Worm (Caenorhabditis elegans) whole organism, young adult: Measurements from ENCODE around the gene let-711.
A peak's percentile ranks its signal among the peaks of the same experiment; 100 is the strongest.

Experiments used
- B0336.3 ChIP-seq: fragments of 200-800 bp; sonication (Bioruptor generic); IDR thresholded peaks from 2 replicates; pipeline ENCODE4 v1.3.6; 2022; ENCODE audit warnings: missing genetic modification characterization, missing compliant biosample characterization
- F23B12.7 ChIP-seq: sonication (generic microtip); optimal IDR thresholded peaks from 2 replicates; lab custom pipeline; 2017; ENCODE audit warnings: missing genetic modification characterization, mild to moderate bottlenecking, missing compliant biosample characterization, antibody characterized with exemption, moderate library complexity; ENCODE audit not compliant: insufficient read depth
- F33H1.4 ChIP-seq: fragments of 200-800 bp; sonication (Bioruptor generic); IDR thresholded peaks from 2 replicates; pipeline ENCODE4 v1.3.6; 2022; ENCODE audit warnings: missing genetic modification reagents, missing genetic modification characterization, missing compliant biosample characterization
- F57A8.1 ChIP-seq: fragments of 200-800 bp; sonication (Bioruptor generic); optimal IDR thresholded peaks from 2 replicates; lab custom pipeline; 2018; ENCODE audit warnings: mild to moderate bottlenecking, missing genetic modification characterization, moderate library complexity, missing compliant biosample characterization
- Y53G8AR.9 ChIP-seq: fragments of 200-800 bp; sonication (Bioruptor generic); conservative IDR thresholded peaks from 2 replicates; pipeline ENCODE4 v1.3.6; 2022; ENCODE audit warnings: missing genetic modification reagents, missing genetic modification characterization, missing compliant biosample characterization
- attf-3 ChIP-seq: fragments of 200-800 bp; sonication (Bioruptor generic); conservative IDR thresholded peaks from 2 replicates; pipeline ENCODE4 v1.3.6; 2022; ENCODE audit warnings: missing genetic modification reagents, missing genetic modification characterization, missing compliant biosample characterization
- attf-5 ChIP-seq: fragments of 200-800 bp; sonication (Bioruptor generic); optimal IDR thresholded peaks from 2 replicates; lab custom pipeline; 2018; ENCODE audit warnings: mild to moderate bottlenecking, missing genetic modification characterization, missing compliant biosample characterization
- bed-1 ChIP-seq: fragments of 200-800 bp; sonication (Bioruptor generic); IDR thresholded peaks from 2 replicates; pipeline ENCODE4 v1.3.6; 2022; ENCODE audit warnings: missing genetic modification reagents, missing genetic modification characterization, missing compliant biosample characterization
- bed-2 ChIP-seq: fragments of 200-800 bp; sonication (Bioruptor generic); IDR thresholded peaks from 2 replicates; pipeline ENCODE4 v1.3.6; 2022; ENCODE audit warnings: missing genetic modification reagents, missing genetic modification characterization, missing compliant biosample characterization
- cebp-1 ChIP-seq, 2 experiments: fragments of 200-800 bp in 1 of 2; sonication (Bioruptor generic) in 1 of 2; sonication (generic microtip) in 1 of 2; IDR thresholded peaks in 1 of 2; optimal IDR thresholded peaks in 1 of 2; 2 replicates each; pipeline versions ENCODE4 v1.3.6 to Lab custom; 2017 to 2022; ENCODE audit warnings: missing compliant biosample characterization in 2 of 2, missing genetic modification characterization in 2 of 2, mild to moderate bottlenecking in 1 of 2, missing genetic modification reagents in 1 of 2, moderate library complexity in 1 of 2
- cebp-2 ChIP-seq: fragments of 200-800 bp; sonication (Bioruptor generic); IDR thresholded peaks from 2 replicates; pipeline ENCODE4 v1.3.6; 2022; ENCODE audit warnings: missing genetic modification characterization, missing compliant biosample characterization
- ceh-27 ChIP-seq: fragments of 200-800 bp; sonication (Bioruptor generic); optimal IDR thresholded peaks from 2 replicates; lab custom pipeline; 2018; ENCODE audit warnings: mild to moderate bottlenecking, missing genetic modification characterization, moderate library complexity, missing compliant biosample characterization
- ceh-79 ChIP-seq: sonication (generic microtip); optimal IDR thresholded peaks from 2 replicates; lab custom pipeline; 2017; ENCODE audit warnings: mild to moderate bottlenecking, missing genetic modification characterization, missing compliant biosample characterization
- ceh-91 ChIP-seq: fragments of 200-800 bp; sonication (Bioruptor generic); IDR thresholded peaks from 2 replicates; pipeline ENCODE4 v1.3.6; 2022; ENCODE audit warnings: missing genetic modification reagents, missing genetic modification characterization, missing compliant biosample characterization
- dpl-1 ChIP-seq: fragments of 150-350 bp; optimal IDR thresholded peaks from 2 replicates; lab custom pipeline; 2014; ENCODE audit warnings: missing biosample characterization, missing genetic modification reagents, missing genetic modification characterization
- efl-1 ChIP-seq: fragments of 150-350 bp; optimal IDR thresholded peaks from 2 replicates; lab custom pipeline; 2014; ENCODE audit warnings: missing biosample characterization, missing genetic modification reagents, missing genetic modification characterization
- egrh-3 ChIP-seq: fragments of 200-800 bp; sonication (Bioruptor generic); IDR thresholded peaks from 2 replicates; pipeline ENCODE4 v1.3.6; 2022; ENCODE audit warnings: missing genetic modification reagents, missing genetic modification characterization, missing compliant biosample characterization
- ets-4 ChIP-seq: fragments of 200-800 bp; sonication (Bioruptor generic); optimal IDR thresholded peaks from 2 replicates; lab custom pipeline; 2018; ENCODE audit warnings: mild to moderate bottlenecking, missing genetic modification characterization, missing compliant biosample characterization
- fkh-3 ChIP-seq: sonication (generic microtip); optimal IDR thresholded peaks from 2 replicates; lab custom pipeline; 2016; ENCODE audit warnings: mild to moderate bottlenecking, missing genetic modification characterization, missing compliant biosample characterization
- hmg-1.2 ChIP-seq: fragments of 200-800 bp; sonication (Bioruptor generic); IDR thresholded peaks from 2 replicates; pipeline ENCODE4 v1.3.6; 2022; ENCODE audit warnings: missing genetic modification reagents, missing genetic modification characterization, missing compliant biosample characterization
- hmg-20 ChIP-seq: fragments of 200-800 bp; sonication (Bioruptor generic); IDR thresholded peaks from 2 replicates; pipeline ENCODE4 v1.3.6; 2022; ENCODE audit warnings: missing genetic modification reagents, missing genetic modification characterization, missing compliant biosample characterization
- hrde-1 ChIP-seq: sonication (generic microtip); optimal IDR thresholded peaks from 2 replicates; lab custom pipeline; 2016; ENCODE audit warnings: missing genetic modification characterization, mild to moderate bottlenecking, missing compliant biosample characterization, moderate library complexity, missing genotype, missing genetic modification reagents, borderline replicate concordance
- hsf-1 ChIP-seq: fragments of 200-800 bp; sonication (Bioruptor generic); IDR thresholded peaks from 2 replicates; pipeline ENCODE4 v1.3.6; 2022; ENCODE audit warnings: missing genetic modification reagents, missing genetic modification characterization, missing compliant biosample characterization
- lin-54 ChIP-seq: fragments of 200-800 bp; sonication (Bioruptor generic); optimal IDR thresholded peaks from 2 replicates; lab custom pipeline; 2018; ENCODE audit warnings: mild to moderate bottlenecking, missing genetic modification characterization, missing compliant biosample characterization
- madf-3 ChIP-seq: fragments of 200-800 bp; sonication (Bioruptor generic); IDR thresholded peaks from 2 replicates; pipeline ENCODE4 v1.3.6; 2022; ENCODE audit warnings: missing genetic modification reagents, missing genetic modification characterization, missing compliant biosample characterization
- madf-6 ChIP-seq: fragments of 200-800 bp; sonication (Bioruptor generic); IDR thresholded peaks from 2 replicates; pipeline ENCODE4 v1.3.6; 2022; ENCODE audit warnings: missing genetic modification reagents, missing genetic modification characterization, missing compliant biosample characterization
- madf-8 ChIP-seq: fragments of 200-800 bp; sonication (Bioruptor generic); conservative IDR thresholded peaks from 2 replicates; pipeline ENCODE4 v1.3.6; 2022; ENCODE audit warnings: missing genetic modification reagents, missing genetic modification characterization, missing compliant biosample characterization
- mcd-1 ChIP-seq: fragments of 200-800 bp; sonication (Bioruptor generic); IDR thresholded peaks from 2 replicates; pipeline ENCODE4 v1.3.6; 2022; ENCODE audit warnings: missing genetic modification reagents, missing genetic modification characterization, missing compliant biosample characterization
- mel-28 ChIP-seq: sonication (generic microtip); optimal IDR thresholded peaks from 2 replicates; lab custom pipeline; 2016; ENCODE audit warnings: borderline replicate concordance, mild to moderate bottlenecking, missing genetic modification characterization, missing compliant biosample characterization
- nfyb-1 ChIP-seq: fragments of 200-800 bp; sonication (Bioruptor generic); IDR thresholded peaks from 2 replicates; pipeline ENCODE4 v1.3.6; 2022; ENCODE audit warnings: missing genetic modification reagents, missing genetic modification characterization, missing compliant biosample characterization
- nhr-179 ChIP-seq: sonication (generic microtip); optimal IDR thresholded peaks from 2 replicates; lab custom pipeline; 2016; ENCODE audit warnings: mild to moderate bottlenecking, missing genetic modification characterization, missing compliant biosample characterization
- nhr-80 ChIP-seq: sonication (generic microtip); optimal IDR thresholded peaks from 2 replicates; lab custom pipeline; 2016; ENCODE audit warnings: missing genetic modification characterization, missing compliant biosample characterization
- snpc-1.1 ChIP-seq: sonication (generic microtip); optimal IDR thresholded peaks from 2 replicates; lab custom pipeline; 2017; ENCODE audit warnings: missing genetic modification characterization, mild to moderate bottlenecking, missing compliant biosample characterization, antibody characterized with exemption, moderate library complexity, missing genotype, missing genetic modification reagents; ENCODE audit not compliant: insufficient read depth
- snpc-1.3 ChIP-seq: sonication (generic microtip); optimal IDR thresholded peaks from 2 replicates; lab custom pipeline; 2017; ENCODE audit warnings: missing genetic modification characterization, mild to moderate bottlenecking, missing compliant biosample characterization, antibody characterized with exemption, moderate library complexity, missing genotype, missing genetic modification reagents; ENCODE audit not compliant: insufficient read depth
- snpc-3.4 ChIP-seq: sonication (generic microtip); optimal IDR thresholded peaks from 2 replicates; lab custom pipeline; 2017; ENCODE audit warnings: missing genetic modification characterization, mild to moderate bottlenecking, missing compliant biosample characterization, antibody characterized with exemption, moderate library complexity, missing genotype, missing genetic modification reagents
- tbp1 ChIP-seq: fragments of 200-800 bp; sonication (Bioruptor generic); optimal IDR thresholded peaks from 2 replicates; lab custom pipeline; 2018; ENCODE audit warnings: mild to moderate bottlenecking, missing genetic modification characterization, missing compliant biosample characterization
- xnd-1 ChIP-seq: sonication (generic microtip); optimal IDR thresholded peaks from 2 replicates; lab custom pipeline; 2016; ENCODE audit warnings: missing genotype, missing genetic modification reagents, missing genetic modification characterization, missing compliant biosample characterization
- zfh-2 ChIP-seq: fragments of 200-800 bp; sonication (Bioruptor generic); conservative IDR thresholded peaks from 2 replicates; pipeline ENCODE4 v1.3.6; 2022; ENCODE audit warnings: missing genetic modification reagents, missing genetic modification characterization, missing compliant biosample characterization
- zim-3 ChIP-seq: sonication (generic microtip); optimal IDR thresholded peaks from 2 replicates; lab custom pipeline; 2017; ENCODE audit warnings: mild to moderate bottlenecking, missing genetic modification characterization, moderate library complexity, missing compliant biosample characterization
- ztf-25 ChIP-seq: fragments of 200-800 bp; sonication (Bioruptor generic); IDR thresholded peaks from 2 replicates; pipeline ENCODE4 v1.3.6; 2022; ENCODE audit warnings: missing genetic modification reagents, missing genetic modification characterization, missing compliant biosample characterization

The let-711 gene

DNA sequence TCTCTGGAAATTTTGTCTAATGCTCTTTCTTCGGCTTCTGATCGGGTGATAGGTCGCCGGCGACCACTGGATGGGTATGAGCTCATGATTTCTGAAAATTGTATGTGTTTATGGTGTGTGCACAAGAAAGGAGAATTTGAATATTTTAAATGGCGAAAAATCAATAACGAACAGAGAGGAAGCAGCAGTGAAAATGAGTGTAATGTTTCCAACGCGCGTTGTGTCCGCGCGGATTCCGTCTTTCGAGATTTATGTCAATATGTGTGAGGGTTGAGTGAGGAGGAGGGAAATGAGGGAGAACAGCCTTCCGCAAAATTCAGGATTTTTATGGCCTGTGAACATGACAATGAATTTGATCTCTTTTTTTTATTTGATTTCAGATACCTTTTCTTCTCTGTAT, 17.8 kb upstream of the let-711 start, which contains the start of gene flap-1:
flap-1 (minus strand) TSS at position 101 of the 400 bp plus-strand sequence.
- TF ChIP-seq nhr-80, result no peak
- TF ChIP-seq mel-28 (tag; lab: Kevin White, UChicago), result no peak
- TF ChIP-seq ceh-79 (tag; lab: Kevin White, UChicago), result no peak
- TF ChIP-seq nfyb-1, result no peak
- TF ChIP-seq zim-3 (tag; lab: Kevin White, UChicago), result no peak
- TF ChIP-seq bed-2 (GFP tag; lab: Robert Waterston, UW), result no peak
- no peak for TF ChIP-seq cebp-2 (GFP tag; lab: Robert Waterston, UW)
- TF ChIP-seq ets-4 (GFP tag; lab: Kevin White, UChicago), result no peak
- no peak for TF ChIP-seq bed-1
- TF ChIP-seq attf-5 (GFP tag; lab: Kevin White, UChicago), result no peak
- no peak for TF ChIP-seq ceh-91
- TF ChIP-seq nhr-179 (tag; lab: Kevin White, UChicago), result no peak
- TF ChIP-seq efl-1 (GFP tag; lab: Kevin White, UChicago), result no peak
- TF ChIP-seq madf-3 (GFP tag; lab: Robert Waterston, UW), result no peak

DNA sequence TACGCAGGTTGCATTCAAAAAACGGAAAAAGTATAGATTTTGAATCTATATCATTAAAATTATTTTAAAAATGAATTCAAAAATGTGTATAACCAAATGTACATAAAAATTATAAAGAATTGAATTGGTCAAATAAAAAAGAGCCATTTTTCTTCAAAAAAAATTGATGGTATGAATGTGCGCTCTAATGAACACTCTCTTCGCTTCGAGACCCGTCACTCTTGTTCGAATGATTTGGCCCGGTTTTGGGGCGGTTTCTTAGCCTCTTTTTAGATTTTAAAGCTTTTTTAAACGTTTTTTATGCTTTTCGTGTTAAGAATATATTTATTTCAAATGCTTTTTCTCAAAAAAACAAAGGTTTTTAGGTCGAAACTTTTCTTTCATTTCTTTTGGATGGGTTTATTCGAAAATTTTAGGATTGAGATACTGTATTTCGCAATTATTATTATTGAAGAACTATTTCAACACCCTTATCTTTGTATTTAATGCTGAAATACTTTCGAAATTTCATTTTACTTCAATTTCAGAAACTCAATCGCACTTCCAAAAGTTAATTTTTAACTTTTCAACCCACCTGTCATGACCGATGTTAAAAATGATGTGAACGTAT, 16.9 kb upstream of the let-711 start, which contains the start of gene inf-1:
inf-1 (plus strand) TSS at position 577 of the 610 bp plus-strand sequence.
- TF ChIP-seq dpl-1 (peak; percentile 46), B0336.3 (GFP tag; lab: Robert Waterston, UW) (no peak), F23B12.7 (tag; lab: Kevin White, UChicago) (peak; percentile 51), hmg-1.2 (GFP tag; lab: Robert Waterston, UW) (no peak), mcd-1 (GFP tag; lab: Robert Waterston, UW) (peak; percentile 77), egrh-3 (no peak), hsf-1 (GFP tag; lab: Robert Waterston, UW) (no peak), lin-54 (peak; percentile 18), F57A8.1 (no peak), Y53G8AR.9 (GFP tag; lab: Robert Waterston, UW) (no peak), zim-3 (tag; lab: Kevin White, UChicago) (no peak), zfh-2 (no peak), snpc-3.4 (tag; lab: Kevin White, UChicago) (peak; percentile 9), ztf-25 (GFP tag; lab: Robert Waterston, UW) (no peak), attf-5 (GFP tag; lab: Kevin White, UChicago) (no peak), hrde-1 (tag; lab: Kevin White, UChicago) (no peak), cebp-1 (GFP tag; IDR thresholded peaks at IDR 0.05; lab: Robert Waterston, UW) (peak; percentile 68; the same call in 1 of the 2 replicates), cebp-1 (tag; optimal IDR thresholded peaks at IDR 0.05; lab: Kevin White, UChicago) (peak; percentile 95), ets-4 (GFP tag; lab: Kevin White, UChicago) (no peak), mel-28 (tag; lab: Kevin White, UChicago) (no peak), snpc-1.3 (tag; lab: Kevin White, UChicago) (peak; percentile 28), attf-3 (GFP tag; lab: Robert Waterston, UW) (no peak), xnd-1 (tag; lab: Kevin White, UChicago) (no peak), ceh-27 (GFP tag; lab: Kevin White, UChicago) (no peak), snpc-1.1 (tag; lab: Kevin White, UChicago) (peak; percentile 5), F33H1.4 (peak; percentile 74), madf-8 (no peak), tbp1 (GFP tag; lab: Kevin White, UChicago) (no peak), madf-6 (GFP tag; lab: Robert Waterston, UW) (no peak; the same call in 1 of the 2 replicates), efl-1 (GFP tag; lab: Kevin White, UChicago) (peak; percentile 36), hmg-20 (GFP tag; lab: Robert Waterston, UW) (no peak), fkh-3 (tag; lab: Kevin White, UChicago) (no peak), madf-3 (GFP tag; lab: Robert Waterston, UW) (no peak)
